Worm (Caenorhabditis elegans) whole organism, midembryonic: Measurements from ENCODE around the gene sel-1.

ENCODE experiments used
- T22C8.4 ChIP-seq: fragments of 200-800 bp; sonication (Bioruptor generic); IDR thresholded peaks from 2 replicates; pipeline ENCODE4 v1.3.6; 2022; ENCODE audit warnings: missing genetic modification characterization, missing compliant biosample characterization
- ztf-23 ChIP-seq: fragments of 200-800 bp; sonication (Bioruptor generic); IDR thresholded peaks from 2 replicates; pipeline ENCODE4 v1.3.6; 2022; ENCODE audit warnings: missing genetic modification reagents, missing genetic modification characterization, missing compliant biosample characterization
- ztf-29 ChIP-seq: fragments of 200-800 bp; sonication (Bioruptor generic); IDR thresholded peaks from 2 replicates; pipeline ENCODE4 v1.3.6; 2022; ENCODE audit warnings: missing genetic modification reagents, missing genetic modification characterization, missing compliant biosample characterization

DNA sequence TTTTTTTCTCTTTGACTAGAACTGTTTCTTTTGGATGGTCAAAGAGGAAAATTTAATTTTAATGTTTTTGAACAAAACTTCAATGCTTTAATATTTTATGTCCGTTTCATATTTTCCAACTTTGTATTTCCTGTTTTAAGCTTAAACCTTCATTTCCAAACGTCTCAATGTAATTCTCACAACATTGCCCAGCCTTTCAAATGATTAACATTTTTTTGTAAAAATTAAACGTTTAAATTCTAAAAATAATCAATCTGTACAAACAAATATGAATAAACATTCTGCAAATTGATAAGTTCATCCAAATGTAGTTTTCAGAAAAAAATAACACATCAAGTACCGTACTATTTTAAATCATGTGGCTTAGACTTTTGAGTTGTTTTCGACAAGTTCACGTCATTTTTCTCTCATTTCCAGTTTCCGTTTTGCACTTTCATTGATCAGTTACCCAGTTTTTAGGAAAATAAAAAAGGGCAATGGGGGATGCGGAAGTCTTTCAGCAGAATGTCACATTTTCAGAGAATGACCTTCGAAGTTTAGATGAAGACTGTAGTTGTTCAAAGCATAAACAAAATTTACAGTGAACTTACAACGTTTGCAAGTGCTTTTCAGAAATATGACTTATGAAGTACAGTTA lies 17.7 kb upstream of the sel-1 start:
- no peak for TF ChIP-seq ztf-23
- no peak for TF ChIP-seq T22C8.4
- TF ChIP-seq ztf-29 (GFP tag; lab: Robert Waterston, UW) = no peak
